Worm (Caenorhabditis elegans) whole organism, mixed stage, embryonic: ENCODE measurements around the gene epic-3.

Source experiments
- M03D4.4 ChIP-seq: sonication (generic microtip); optimal IDR thresholded peaks from 2 replicates; lab custom pipeline; 2017; ENCODE audit warnings: mild to moderate bottlenecking, missing genetic modification characterization, missing compliant biosample characterization
- elt-1 ChIP-seq: sonication (generic microtip); optimal IDR thresholded peaks from 2 replicates; lab custom pipeline; 2017; ENCODE audit warnings: missing genetic modification characterization, mild to moderate bottlenecking, missing compliant biosample characterization, antibody characterized with exemption, moderate library complexity, borderline replicate concordance; ENCODE audit not compliant: insufficient read depth
- nhr-237 ChIP-seq: fragments of 150-350 bp; optimal IDR thresholded peaks from 2 replicates; lab custom pipeline; 2014; ENCODE audit warnings: missing biosample characterization, missing genetic modification characterization
- snpc-4 ChIP-seq: fragments of 150-350 bp; optimal IDR thresholded peaks from 2 replicates; lab custom pipeline; 2014; ENCODE audit warnings: missing biosample characterization, missing genetic modification characterization
- tbx-8 ChIP-seq: fragments of 200-800 bp; sonication (Bioruptor generic); optimal IDR thresholded peaks from 2 replicates; lab custom pipeline; 2018; ENCODE audit warnings: mild to moderate bottlenecking, missing genetic modification characterization, moderate library complexity, missing compliant biosample characterization

- TF ChIP-seq M03D4.4 (tag; lab: Kevin White, UChicago) (peak; percentile 68), elt-1 (tag; lab: Kevin White, UChicago) (no peak), snpc-4 (tag; lab: Kevin White, UChicago) (no peak), tbx-8 (GFP tag; lab: Kevin White, UChicago) (peak; percentile 57), nhr-237 (tag; lab: Kevin White, UChicago) (peak; percentile 83)
Measured at ce11 chrIV:1745453-1746051, 21.4 kb upstream of the epic-3 start, which contains the start of the genes Y41D4A.6 and Y41D4A.4.
